Worm (Caenorhabditis elegans): ENCODE measurements around the gene pck-3.

pck-3 gene

ce11 chrIV:5860762-5861161 is 35.7 kb upstream of the pck-3 start:
- peak; percentile 73 for TF ChIP-seq ham-2 (GFP tag; optimal IDR thresholded peaks at IDR 0.05)
- TF ChIP-seq nhr-76 (tag; optimal IDR thresholded peaks at IDR 0.05): no peak
- no peak for TF ChIP-seq pha-4 (tag; optimal IDR thresholded peaks at IDR 0.05)
- TF ChIP-seq ztf-11 (tag; optimal IDR thresholded peaks at IDR 0.05): peak; percentile 52
- TF ChIP-seq snpc-4 (tag; optimal IDR thresholded peaks at IDR 0.05): no peak
- peak; percentile 69 for TF ChIP-seq lin-32 (GFP tag; optimal IDR thresholded peaks at IDR 0.05)
- TF ChIP-seq mls-2 (tag; optimal IDR thresholded peaks at IDR 0.05): no peak
- TF ChIP-seq nhr-28 (tag; optimal IDR thresholded peaks at IDR 0.05): no peak
- peak; percentile 16 for TF ChIP-seq mep-1 (tag; optimal IDR thresholded peaks at IDR 0.05)
- no peak for TF ChIP-seq elt-1 (tag; optimal IDR thresholded peaks at IDR 0.05; ENCODE audit: borderline replicate concordance, insufficient read depth)

ce11 chrIV:5865818-5866217 is 30.6 kb upstream of the pck-3 start, which contains the start of gene spe-27:
Gene spe-27 (minus strand): TSS chrIV:5865918.
- TF ChIP-seq cnd-1 (tag; optimal IDR thresholded peaks at IDR 0.05) (no peak), ces-1 (GFP tag; optimal IDR thresholded peaks at IDR 0.05) (no peak), ceh-43 (GFP tag; optimal IDR thresholded peaks at IDR 0.05) (no peak), M03D4.4 (tag; optimal IDR thresholded peaks at IDR 0.05) (no peak), ztf-11 (tag; optimal IDR thresholded peaks at IDR 0.05) (no peak), sem-2 (GFP tag; optimal IDR thresholded peaks at IDR 0.05) (no peak), ham-2 (GFP tag; optimal IDR thresholded peaks at IDR 0.05) (no peak)

- TF ChIP-seq pha-4 (tag; optimal IDR thresholded peaks at IDR 0.05): no peak
- no peak for TF ChIP-seq mls-2 (tag; optimal IDR thresholded peaks at IDR 0.05)
- TF ChIP-seq elt-1 (tag; optimal IDR thresholded peaks at IDR 0.05; ENCODE audit: borderline replicate concordance, insufficient read depth): no peak
- no peak for TF ChIP-seq nhr-237 (tag; optimal IDR thresholded peaks at IDR 0.05)
- TF ChIP-seq hlh-1 (tag; optimal IDR thresholded peaks at IDR 0.05): no peak
- no peak for TF ChIP-seq lin-32 (GFP tag; optimal IDR thresholded peaks at IDR 0.05)
- no peak for TF ChIP-seq blmp-1 (tag; optimal IDR thresholded peaks at IDR 0.05)
- TF ChIP-seq drap-1 (GFP tag; optimal IDR thresholded peaks at IDR 0.05): no peak
- TF ChIP-seq tbx-8 (GFP tag; optimal IDR thresholded peaks at IDR 0.05): no peak
- no peak for TF ChIP-seq sem-2 (GFP tag; optimal IDR thresholded peaks at IDR 0.05)
- no peak for TF ChIP-seq M03D4.4 (tag; optimal IDR thresholded peaks at IDR 0.05)
- TF ChIP-seq mab-5 (tag; optimal IDR thresholded peaks at IDR 0.05): no peak
- no peak for TF ChIP-seq flh-1 (GFP tag; optimal IDR thresholded peaks at IDR 0.05)
- no peak for TF ChIP-seq lsy-2 (tag; optimal IDR thresholded peaks at IDR 0.05)
- no peak for TF ChIP-seq unc-39 (tag; optimal IDR thresholded peaks at IDR 0.05)
Measured at ce11 chrIV:5867189-5867588, 29.3 kb upstream of the pck-3 start, which contains the start of gene C06E7.88. Gene C06E7.88 (minus strand): TSS chrIV:5867289.

- TF ChIP-seq unc-39 (tag; optimal IDR thresholded peaks at IDR 0.05): no peak
- no peak for TF ChIP-seq bed-3 (GFP tag; optimal IDR thresholded peaks at IDR 0.05)
- TF ChIP-seq mls-2 (tag; optimal IDR thresholded peaks at IDR 0.05): no peak
- no peak for TF ChIP-seq unc-62 (GFP tag; optimal IDR thresholded peaks at IDR 0.05)
- no peak for TF ChIP-seq pha-4 (tag; optimal IDR thresholded peaks at IDR 0.05)
- TF ChIP-seq elt-1 (tag; optimal IDR thresholded peaks at IDR 0.05; ENCODE audit: borderline replicate concordance, insufficient read depth): no peak
- no peak for TF ChIP-seq ceh-39 (tag; optimal IDR thresholded peaks at IDR 0.05)
- no peak for TF ChIP-seq ham-2 (GFP tag; optimal IDR thresholded peaks at IDR 0.05)
- TF ChIP-seq ztf-11 (tag; optimal IDR thresholded peaks at IDR 0.05): no peak
- TF ChIP-seq nhr-2 (tag; optimal IDR thresholded peaks at IDR 0.05): no peak
- TF ChIP-seq lsy-2 (tag; optimal IDR thresholded peaks at IDR 0.05): no peak
- no peak for TF ChIP-seq tbx-8 (GFP tag; optimal IDR thresholded peaks at IDR 0.05)
- TF ChIP-seq flh-1 (GFP tag; optimal IDR thresholded peaks at IDR 0.05): no peak
- no peak for TF ChIP-seq nhr-12 (tag; optimal IDR thresholded peaks at IDR 0.05)
- TF ChIP-seq snpc-4 (tag; optimal IDR thresholded peaks at IDR 0.05): no peak
Measured at ce11 chrIV:5869354-5869753, 27.1 kb upstream of the pck-3 start.

ce11 chrIV:5870072-5870471 is 26.4 kb upstream of the pck-3 start, which contains the start of gene srv-17:
Gene srv-17 (minus strand): TSS chrIV:5870172.
- TF ChIP-seq sptf-1 (tag; optimal IDR thresholded peaks at IDR 0.05): no peak
- TF ChIP-seq unc-39 (tag; optimal IDR thresholded peaks at IDR 0.05): no peak
- no peak for TF ChIP-seq cnd-1 (tag; optimal IDR thresholded peaks at IDR 0.05)
- TF ChIP-seq nhr-76 (tag; optimal IDR thresholded peaks at IDR 0.05): no peak
- TF ChIP-seq pha-4 (tag; optimal IDR thresholded peaks at IDR 0.05): no peak
- TF ChIP-seq mab-5 (tag; optimal IDR thresholded peaks at IDR 0.05): no peak
- TF ChIP-seq nhr-12 (tag; optimal IDR thresholded peaks at IDR 0.05): no peak
- no peak for TF ChIP-seq nhr-2 (tag; optimal IDR thresholded peaks at IDR 0.05)
- no peak for TF ChIP-seq M03D4.4 (tag; optimal IDR thresholded peaks at IDR 0.05)
- TF ChIP-seq elt-3 (tag; optimal IDR thresholded peaks at IDR 0.05): no peak
- no peak for TF ChIP-seq bed-3 (GFP tag; optimal IDR thresholded peaks at IDR 0.05)
- TF ChIP-seq unc-62 (GFP tag; optimal IDR thresholded peaks at IDR 0.05): no peak
- no peak for TF ChIP-seq nhr-237 (tag; optimal IDR thresholded peaks at IDR 0.05)
- no peak for TF ChIP-seq blmp-1 (tag; optimal IDR thresholded peaks at IDR 0.05)
- no peak for TF ChIP-seq unc-120 (tag; optimal IDR thresholded peaks at IDR 0.05; ENCODE audit: poor library complexity, severe bottlenecking)
- TF ChIP-seq hlh-1 (tag; optimal IDR thresholded peaks at IDR 0.05): no peak
- no peak for TF ChIP-seq tbx-8 (GFP tag; optimal IDR thresholded peaks at IDR 0.05)
- no peak for TF ChIP-seq sem-2 (GFP tag; optimal IDR thresholded peaks at IDR 0.05)
- no peak for TF ChIP-seq flh-1 (GFP tag; optimal IDR thresholded peaks at IDR 0.05)
- no peak for TF ChIP-seq mep-1 (tag; optimal IDR thresholded peaks at IDR 0.05)

All from whole organism, mixed stage, embryonic.